Fruit fly (Drosophila melanogaster) whole organism, larva: ENCODE measurements around the gene bmm.
A peak's percentile ranks its signal among the peaks of the same experiment; 100 is the strongest.

Source experiments
- noc ChIP-seq: fragments of 200-800 bp; sonication (Bioruptor generic); optimal IDR thresholded peaks from 3 replicates; lab custom pipeline; 2019; ENCODE audit warnings: missing biosample characterization, mild to moderate bottlenecking, missing genetic modification characterization, moderate library complexity

Gene bmm

DNA sequence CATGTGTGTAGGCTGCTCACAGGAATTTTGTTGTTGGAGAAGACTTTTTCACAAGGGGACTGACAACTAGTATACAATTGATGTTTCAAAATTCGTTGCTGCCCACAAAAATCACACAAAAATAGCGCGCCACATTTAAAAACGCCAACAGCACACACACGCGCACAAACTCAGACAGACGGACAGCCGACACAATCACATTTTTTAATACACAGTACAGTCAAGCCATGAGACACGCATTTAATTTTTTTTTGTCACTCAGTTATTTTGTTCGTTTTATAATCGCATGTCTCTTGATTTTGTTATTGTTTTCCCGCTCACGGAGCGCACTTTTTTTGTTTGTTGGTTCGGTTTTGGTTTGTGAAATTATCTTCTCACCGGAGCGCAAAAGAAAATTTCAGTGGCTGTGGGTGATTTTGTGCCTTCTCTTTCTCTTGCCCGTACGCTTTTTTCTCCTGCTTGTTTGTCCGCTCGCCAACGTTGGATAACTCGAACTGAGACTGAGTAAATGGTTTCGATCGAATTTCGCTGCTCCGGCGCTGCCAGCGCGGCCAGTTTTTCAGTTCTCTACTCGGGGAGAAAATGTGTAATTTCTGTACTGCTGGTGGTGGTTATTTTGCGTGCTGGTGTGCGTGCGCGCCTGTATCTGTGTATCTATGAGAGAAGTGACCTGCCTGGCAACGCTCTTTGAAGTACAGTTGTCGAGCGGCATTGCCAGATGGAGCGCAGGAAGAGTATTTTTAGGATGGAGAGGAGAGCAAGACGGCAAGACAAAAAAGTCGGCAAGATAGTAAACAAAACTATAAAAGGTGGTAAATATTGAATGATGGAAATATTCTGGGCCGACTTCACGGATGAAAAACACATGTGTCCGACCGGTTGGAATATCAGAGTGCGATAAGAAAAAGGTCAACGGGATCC, 28.5 kb downstream of the bmm start, which contains the start of gene CG42507:
Gene CG42507, minus strand, starts transcription at position 499 of the 921 bp plus-strand sequence.
- peak; percentile 45 for TF ChIP-seq noc (tag; lab: Kevin White, UChicago)

DNA sequence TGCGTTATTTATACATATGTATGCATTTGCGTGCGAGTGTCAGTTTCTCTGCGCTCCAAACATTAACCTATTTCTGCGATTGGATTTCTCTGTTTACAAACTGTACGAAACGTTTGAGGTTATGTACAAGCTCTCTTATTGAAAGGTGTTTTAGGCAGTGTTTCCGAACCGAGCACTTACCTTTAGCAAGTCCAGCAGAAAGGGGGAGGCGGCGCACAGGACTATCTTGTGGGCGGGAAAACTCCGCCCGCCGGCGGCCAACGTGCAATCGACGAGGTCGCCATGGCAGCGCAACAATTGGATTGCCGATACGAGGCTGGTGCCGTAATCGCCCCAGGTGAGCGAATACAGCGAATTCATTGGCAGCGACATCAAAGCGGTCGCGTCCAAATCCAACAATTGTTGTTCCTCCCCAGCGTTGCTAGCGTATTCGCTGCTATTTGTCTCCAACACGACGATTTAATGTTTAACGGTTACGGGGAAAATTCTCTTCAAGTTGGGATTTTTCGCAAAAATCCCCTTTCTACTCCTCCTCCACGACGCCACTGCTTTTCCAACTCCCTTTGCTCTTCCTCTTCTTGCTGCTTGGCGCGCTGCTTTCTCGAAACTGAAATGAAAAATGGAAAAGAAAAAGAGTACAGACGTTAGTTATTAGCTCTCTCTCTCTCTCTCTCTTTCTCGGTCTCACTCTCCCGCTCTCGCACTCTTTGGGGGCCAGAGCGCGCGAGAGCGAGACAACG, 29.3 kb downstream of the bmm start:
- TF ChIP-seq noc (tag; lab: Kevin White, UChicago) = peak; percentile 86

DNA sequence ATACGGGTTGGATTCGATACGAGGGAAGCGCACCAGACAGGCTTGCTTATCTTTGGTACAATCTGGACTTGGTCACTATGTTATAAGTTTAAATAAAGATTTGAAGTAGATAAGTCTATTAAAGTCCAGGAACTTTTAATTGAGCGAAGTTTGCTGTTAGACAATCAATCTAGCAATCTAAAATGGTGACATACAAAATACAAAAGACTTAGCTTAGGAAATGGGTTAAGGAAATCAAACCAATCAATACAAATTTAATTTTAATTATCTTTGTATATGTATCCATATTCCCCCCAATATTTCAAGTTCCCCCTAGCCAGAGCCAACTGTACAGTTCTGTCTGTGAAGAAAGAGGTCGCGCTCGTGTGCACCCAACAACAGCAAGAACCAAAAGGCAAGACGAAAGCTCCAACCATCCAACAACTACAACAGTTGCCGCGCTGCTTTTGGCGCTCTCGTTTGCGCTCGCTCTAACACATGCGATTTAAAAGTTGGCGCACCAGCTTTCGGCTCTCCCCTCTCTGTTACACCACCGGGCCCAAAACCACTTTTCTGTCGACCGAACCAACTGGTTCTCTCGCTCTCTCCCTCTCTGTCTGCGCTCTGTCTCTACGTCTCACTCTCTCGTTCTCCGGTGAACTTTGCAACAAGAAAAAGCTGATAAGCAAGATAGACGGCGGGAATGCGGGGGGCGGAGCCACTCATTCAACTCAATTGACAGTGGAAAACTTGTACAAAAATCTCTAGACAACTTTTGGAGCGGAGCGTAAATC, 30.1 kb downstream of the bmm start:
- TF ChIP-seq noc (tag; lab: Kevin White, UChicago) = peak; percentile 93

DNA sequence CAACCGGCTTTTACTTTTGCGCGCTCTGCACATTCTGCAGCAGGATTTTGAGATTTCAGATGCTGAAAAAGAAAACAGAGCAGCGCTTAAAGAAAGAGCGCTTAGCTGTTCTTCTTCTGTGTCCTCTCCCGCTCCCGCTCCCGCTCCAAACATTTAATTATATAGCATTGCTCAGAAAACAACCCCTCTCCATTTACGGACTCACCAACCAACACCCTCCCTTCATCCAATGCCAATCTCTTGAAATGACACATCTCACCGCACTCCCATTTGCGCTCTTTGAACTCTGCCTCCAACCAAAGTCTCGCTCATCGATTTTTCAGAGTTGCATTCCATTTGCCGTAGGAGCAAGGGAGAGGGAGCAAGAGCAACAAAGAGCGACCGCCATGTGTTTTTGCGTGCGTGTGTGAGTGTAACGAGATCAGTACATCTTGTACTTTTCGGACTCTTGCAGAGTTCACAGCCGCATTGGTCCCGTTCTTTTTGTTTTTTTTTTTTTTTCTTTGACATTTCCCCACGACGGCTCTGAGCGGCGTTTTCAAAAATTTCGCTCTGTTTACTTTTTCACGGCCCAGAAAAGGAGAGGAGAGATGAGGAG, 31.1 kb downstream of the bmm start:
- TF ChIP-seq noc (tag; lab: Kevin White, UChicago) = no peak

DNA sequence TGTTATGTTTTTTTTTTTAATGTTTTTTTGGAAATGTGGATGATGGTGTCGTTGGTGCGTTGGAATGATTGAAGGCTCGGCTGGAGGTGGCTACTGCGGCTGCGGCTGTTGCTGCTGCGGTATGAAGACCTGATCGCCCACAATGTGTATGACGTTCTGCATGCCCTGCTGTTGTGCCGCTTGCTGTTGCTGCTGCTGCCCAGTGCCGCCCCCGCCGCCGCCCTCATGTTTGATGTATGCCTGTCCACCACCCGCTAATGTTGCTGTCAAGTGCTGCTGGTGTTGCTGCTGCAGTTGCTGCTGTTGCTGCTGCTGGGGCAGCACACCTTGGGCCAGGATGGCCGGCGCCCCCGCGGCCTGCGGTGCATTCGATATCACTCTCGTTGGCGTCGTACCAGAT, 33.4 kb downstream of the bmm start:
- no peak for TF ChIP-seq noc (tag; lab: Kevin White, UChicago)

DNA sequence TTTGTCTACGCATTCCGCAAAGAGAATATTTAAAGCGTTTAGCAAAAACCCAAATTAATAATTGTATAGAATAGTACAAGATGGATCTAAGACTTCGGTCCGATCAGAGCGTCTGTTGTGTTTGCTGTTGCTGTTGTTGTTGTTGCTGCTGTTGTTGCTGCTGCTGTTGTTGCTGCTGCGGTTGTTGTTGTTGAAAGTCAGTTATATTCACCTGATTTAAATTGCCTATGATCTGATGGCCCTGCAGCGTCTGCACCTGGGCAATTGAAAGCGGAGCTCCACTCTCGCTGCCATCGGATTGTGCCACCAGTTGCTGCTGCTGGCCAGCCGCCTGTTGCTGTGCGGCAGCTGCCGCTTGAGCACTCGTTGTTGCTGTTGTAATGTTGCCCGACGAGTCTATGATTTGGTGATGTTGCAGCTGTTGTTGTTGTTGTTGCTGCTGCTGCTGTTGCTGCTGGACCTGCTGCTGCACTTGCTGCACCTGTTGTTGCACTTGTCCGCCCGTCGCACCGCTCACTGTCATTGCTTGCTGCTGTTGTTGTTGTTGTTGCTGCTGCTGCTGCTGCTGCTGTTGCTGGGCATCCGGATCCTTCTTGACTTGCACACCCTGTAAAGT, 35.0 kb downstream of the bmm start:
- no peak for TF ChIP-seq noc (tag; lab: Kevin White, UChicago)

DNA sequence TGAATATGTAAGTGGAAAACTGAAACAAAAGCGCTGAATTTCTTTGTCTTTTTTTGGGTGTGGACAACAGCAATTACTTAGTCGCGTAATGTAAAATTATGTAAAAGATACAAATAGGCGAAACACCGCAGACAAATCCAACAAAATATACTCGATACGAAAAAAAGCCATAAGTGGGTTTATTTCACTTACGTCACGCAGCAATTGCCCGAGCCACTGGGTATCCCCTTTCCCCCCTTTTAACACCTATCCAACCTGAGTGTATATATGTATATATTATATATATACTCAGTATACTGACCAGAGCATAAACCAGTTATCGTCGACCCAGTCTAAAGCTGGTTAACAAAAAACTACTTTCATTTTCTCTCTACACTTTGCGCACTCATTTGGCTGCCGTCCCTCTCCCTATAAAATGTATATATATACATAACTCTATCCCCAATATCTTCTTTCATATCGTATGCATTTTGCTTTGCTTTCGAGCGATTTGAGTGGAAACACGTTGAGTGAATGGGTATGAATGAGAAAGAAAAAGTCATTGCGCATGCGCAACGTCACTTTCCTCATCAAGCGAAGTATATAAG, 43.0 kb downstream of the bmm start:
- TF ChIP-seq noc (tag; lab: Kevin White, UChicago) = no peak

DNA sequence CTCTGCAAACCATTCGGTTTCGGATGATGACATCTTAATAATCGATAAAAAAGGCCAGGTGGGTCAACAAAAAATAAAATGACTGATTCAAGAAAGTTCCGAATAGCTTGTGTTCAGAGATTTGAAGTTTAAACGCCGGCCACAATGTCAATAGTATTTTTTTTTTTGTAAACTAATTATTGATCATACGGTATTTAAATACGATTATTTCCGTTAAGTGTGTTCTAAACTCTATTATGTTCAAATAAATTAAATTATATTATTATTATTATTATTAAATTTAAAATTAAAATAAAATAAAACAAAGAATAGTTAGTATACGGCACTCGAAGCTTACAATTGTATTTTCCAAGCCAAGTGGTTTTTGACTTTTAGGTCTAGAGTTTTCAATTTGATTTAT, 52.8 kb downstream of the bmm start, which contains the start of gene CG13471:
Gene CG13471, minus strand, starts transcription at position 101 of the 400 bp plus-strand sequence.
- TF ChIP-seq noc (tag; lab: Kevin White, UChicago) = no peak

DNA sequence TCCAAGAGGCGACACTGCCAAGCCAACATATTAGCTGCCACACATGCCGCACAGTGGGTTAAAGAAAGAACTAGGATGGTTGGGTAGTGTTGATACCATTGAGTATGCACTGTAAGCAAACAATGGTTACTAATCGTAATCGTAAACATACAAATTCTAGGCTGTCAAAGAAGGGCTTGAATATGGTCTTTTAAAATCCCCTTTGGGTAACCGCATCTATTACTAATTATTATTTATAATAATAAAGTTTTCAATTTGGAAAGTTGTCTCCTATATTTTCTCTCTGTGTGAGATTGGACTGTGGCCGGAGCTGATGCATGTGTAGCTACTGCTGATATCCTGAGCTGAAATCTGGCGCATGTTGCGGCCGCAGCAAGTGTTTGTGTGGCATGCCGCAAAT, 54.4 kb downstream of the bmm start:
- TF ChIP-seq noc (tag; lab: Kevin White, UChicago) = no peak

DNA sequence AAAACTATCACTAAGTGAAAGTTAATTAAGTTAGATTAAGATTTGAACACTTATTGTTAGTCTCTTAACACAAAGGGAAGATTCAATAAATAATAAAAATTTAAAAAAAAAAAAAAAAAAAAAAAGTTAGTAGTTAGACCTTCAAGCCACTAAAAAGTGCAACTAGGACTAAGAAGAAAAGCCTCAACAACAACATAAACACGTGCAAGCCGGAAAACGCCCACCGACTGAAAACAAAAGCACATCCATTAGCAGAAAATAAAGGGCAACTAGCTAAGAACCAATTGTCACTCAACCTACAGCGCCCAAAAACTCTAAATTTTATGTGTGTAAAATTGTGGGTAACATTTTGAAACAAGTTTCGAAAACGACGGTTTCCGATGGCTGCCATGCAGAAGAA, 57.8 kb downstream of the bmm start, which contains the start of gene CG13473:
Gene CG13473, plus strand, starts transcription at position 301 of the 400 bp plus-strand sequence.
- no peak for TF ChIP-seq noc (tag; lab: Kevin White, UChicago)
